Worm (Caenorhabditis elegans): ENCODE measurements around the gene clec-176.

Gene clec-176

DNA sequence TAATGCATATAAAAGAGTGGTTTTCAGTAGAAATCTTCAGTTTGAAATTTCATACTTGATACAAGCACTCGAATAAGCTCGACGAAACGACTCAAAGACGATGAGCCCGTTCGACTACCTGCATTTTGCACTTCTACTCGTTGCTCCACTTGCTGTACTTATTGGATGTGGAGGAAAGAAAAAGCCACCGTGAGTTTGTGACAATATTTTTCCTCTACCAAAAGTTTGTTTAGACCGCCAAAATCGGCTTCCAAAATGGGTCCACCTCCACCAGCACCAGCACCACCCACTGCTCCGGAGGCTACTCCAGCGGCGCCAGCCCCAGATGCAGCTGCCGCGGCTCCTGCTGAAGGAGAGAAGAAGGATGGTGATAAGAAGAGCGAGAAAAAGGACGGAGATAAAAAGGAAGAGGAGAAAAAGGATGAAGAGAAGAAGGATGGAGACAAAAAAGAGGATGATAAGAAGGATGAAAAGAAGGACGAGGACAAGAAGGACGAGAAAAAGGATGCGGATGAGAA lies 6.6 kb upstream of the clec-176 start, which contains the start of gene E03H12.5:
E03H12.5 (plus strand) TSS at position 51 of the 518 bp plus-strand sequence.
- TF ChIP-seq elt-1 (tag; optimal IDR thresholded peaks at IDR 0.05; ENCODE audit: borderline replicate concordance, insufficient read depth) (no peak), unc-39 (tag; optimal IDR thresholded peaks at IDR 0.05) (no peak), nhr-28 (tag; optimal IDR thresholded peaks at IDR 0.05) (no peak), nhr-12 (tag; optimal IDR thresholded peaks at IDR 0.05) (no peak), mls-2 (tag; optimal IDR thresholded peaks at IDR 0.05) (no peak), lin-13 (tag; optimal IDR thresholded peaks at IDR 0.05) (no peak), sptf-1 (tag; optimal IDR thresholded peaks at IDR 0.05) (no peak), cnd-1 (tag; optimal IDR thresholded peaks at IDR 0.05) (no peak), mab-5 (tag; optimal IDR thresholded peaks at IDR 0.05) (no peak), lsy-2 (tag; optimal IDR thresholded peaks at IDR 0.05) (no peak), bed-3 (GFP tag; optimal IDR thresholded peaks at IDR 0.05) (no peak), unc-120 (tag; optimal IDR thresholded peaks at IDR 0.05; ENCODE audit: poor library complexity, severe bottlenecking) (no peak), flh-1 (GFP tag; optimal IDR thresholded peaks at IDR 0.05) (no peak), nhr-2 (tag; optimal IDR thresholded peaks at IDR 0.05) (no peak), ham-2 (GFP tag; optimal IDR thresholded peaks at IDR 0.05) (no peak), blmp-1 (tag; optimal IDR thresholded peaks at IDR 0.05) (no peak), M03D4.4 (tag; optimal IDR thresholded peaks at IDR 0.05) (no peak)

DNA sequence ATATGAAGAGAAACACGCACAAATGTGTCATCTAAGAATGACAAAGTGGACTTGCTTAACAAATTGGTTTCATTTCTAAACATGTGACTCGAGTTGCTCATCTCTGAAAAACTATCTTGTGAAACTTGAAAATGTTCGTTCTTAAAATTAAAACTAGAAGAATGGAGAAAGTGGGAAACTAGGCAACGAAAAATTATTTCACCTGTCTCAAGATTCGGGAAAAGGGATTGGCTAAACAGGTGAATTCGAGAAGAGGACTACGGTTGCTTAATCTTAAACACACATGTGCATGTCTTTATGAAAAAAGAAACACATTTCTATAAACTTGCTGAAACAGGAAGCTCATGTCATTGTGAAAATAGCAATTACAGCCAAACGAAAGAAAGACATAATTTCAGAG lies 2.8 kb upstream of the clec-176 start, which contains the start of gene srz-24:
srz-24 (minus strand) TSS at position 101 of the 400 bp plus-strand sequence.
- TF ChIP-seq nhr-28 (tag; optimal IDR thresholded peaks at IDR 0.05) (no peak), mep-1 (tag; optimal IDR thresholded peaks at IDR 0.05) (no peak), flh-1 (GFP tag; optimal IDR thresholded peaks at IDR 0.05) (no peak), unc-62 (GFP tag; optimal IDR thresholded peaks at IDR 0.05) (no peak), ceh-39 (tag; optimal IDR thresholded peaks at IDR 0.05) (no peak), elt-1 (tag; optimal IDR thresholded peaks at IDR 0.05; ENCODE audit: borderline replicate concordance, insufficient read depth) (no peak), ham-2 (GFP tag; optimal IDR thresholded peaks at IDR 0.05) (no peak), ces-1 (GFP tag; optimal IDR thresholded peaks at IDR 0.05) (no peak), nhr-2 (tag; optimal IDR thresholded peaks at IDR 0.05) (no peak), M03D4.4 (tag; optimal IDR thresholded peaks at IDR 0.05) (no peak), cnd-1 (tag; optimal IDR thresholded peaks at IDR 0.05) (no peak), mls-2 (tag; optimal IDR thresholded peaks at IDR 0.05) (no peak), bed-3 (GFP tag; optimal IDR thresholded peaks at IDR 0.05) (no peak), unc-39 (tag; optimal IDR thresholded peaks at IDR 0.05) (no peak), nhr-237 (tag; optimal IDR thresholded peaks at IDR 0.05) (no peak), ceh-83 (GFP tag; optimal IDR thresholded peaks at IDR 0.05) (no peak), lsy-2 (tag; optimal IDR thresholded peaks at IDR 0.05) (no peak)

DNA sequence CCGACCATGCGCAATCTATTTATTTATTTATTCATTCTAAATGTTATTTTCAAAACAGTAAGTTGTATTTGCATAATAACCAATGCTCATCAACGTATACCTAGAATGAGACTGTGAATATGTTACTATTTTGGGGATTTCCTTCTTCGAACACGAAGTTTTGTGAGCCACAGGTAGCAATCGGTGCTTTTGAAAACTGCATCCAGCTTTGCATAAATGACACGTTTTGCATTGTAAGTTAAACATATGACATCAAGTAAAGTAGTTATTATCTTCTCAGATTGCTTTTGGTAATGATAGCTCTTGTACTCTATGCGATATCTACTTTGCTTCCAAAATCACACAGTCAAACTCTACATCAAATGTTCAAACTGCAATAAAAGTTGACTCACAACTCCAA lies 1.4 kb upstream of the clec-176 start, which contains the start of gene E03H12.4:
E03H12.4 (plus strand) TSS at position 120 of the 400 bp plus-strand sequence.
- no peak for TF ChIP-seq ceh-39 (tag; optimal IDR thresholded peaks at IDR 0.05)
- no peak for TF ChIP-seq drap-1 (GFP tag; optimal IDR thresholded peaks at IDR 0.05)

DNA sequence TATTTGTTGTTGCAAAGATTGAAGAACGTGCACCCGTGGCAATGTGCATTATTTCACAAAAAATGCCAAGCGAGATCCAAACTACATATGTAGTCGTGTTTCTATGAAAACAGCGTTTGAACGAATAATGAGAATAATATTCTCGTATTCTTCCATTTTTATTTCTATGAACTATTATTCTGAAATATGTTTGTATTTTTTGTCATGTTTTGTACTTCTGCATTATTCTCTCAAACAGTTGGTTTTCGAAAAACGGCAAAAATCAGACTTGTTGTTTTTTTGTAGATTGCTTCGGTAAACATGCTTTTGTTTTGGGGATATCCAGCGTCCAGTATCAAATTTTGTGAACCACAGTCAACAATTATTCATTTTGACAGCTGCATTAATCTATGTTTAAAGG lies 2.4 kb downstream of the clec-176 start, which contains the start of gene clec-177:
clec-177 (plus strand) TSS at position 301 of the 400 bp plus-strand sequence.
- TF ChIP-seq tbx-8 (GFP tag; optimal IDR thresholded peaks at IDR 0.05) (no peak), lin-13 (tag; optimal IDR thresholded peaks at IDR 0.05) (no peak), sem-2 (GFP tag; optimal IDR thresholded peaks at IDR 0.05) (no peak), cnd-1 (tag; optimal IDR thresholded peaks at IDR 0.05) (no peak), unc-39 (tag; optimal IDR thresholded peaks at IDR 0.05) (no peak), nhr-237 (tag; optimal IDR thresholded peaks at IDR 0.05) (no peak), mls-2 (tag; optimal IDR thresholded peaks at IDR 0.05) (no peak), nhr-76 (tag; optimal IDR thresholded peaks at IDR 0.05) (no peak), nhr-28 (tag; optimal IDR thresholded peaks at IDR 0.05) (no peak), ham-2 (GFP tag; optimal IDR thresholded peaks at IDR 0.05) (no peak), pha-4 (tag; optimal IDR thresholded peaks at IDR 0.05) (no peak), M03D4.4 (tag; optimal IDR thresholded peaks at IDR 0.05) (no peak), drap-1 (GFP tag; optimal IDR thresholded peaks at IDR 0.05) (no peak), unc-62 (GFP tag; optimal IDR thresholded peaks at IDR 0.05) (no peak)

DNA sequence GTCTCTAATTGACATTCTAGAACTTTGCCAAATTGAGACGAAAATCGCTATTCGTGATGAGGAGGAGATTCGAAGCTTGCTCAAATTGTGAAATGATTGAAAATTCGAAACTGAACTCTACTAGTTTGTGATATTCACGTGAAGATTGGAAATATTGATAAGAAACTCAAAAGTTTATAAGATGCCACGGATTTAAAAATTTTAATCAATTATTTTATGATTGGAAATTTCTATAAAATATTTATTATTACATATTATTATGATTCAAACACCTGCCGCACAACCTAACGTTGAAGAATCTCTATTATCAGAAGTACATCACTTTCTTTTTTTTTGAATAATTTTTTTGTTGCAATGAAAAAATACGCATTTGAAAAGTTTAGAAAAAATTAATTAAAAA lies 4.7 kb downstream of the clec-176 start, which contains the start of gene E03H12.7:
E03H12.7 (minus strand) TSS at position 101 of the 400 bp plus-strand sequence.
- TF ChIP-seq drap-1 (GFP tag; optimal IDR thresholded peaks at IDR 0.05), result no peak
- no peak for TF ChIP-seq elt-3 (tag; optimal IDR thresholded peaks at IDR 0.05)
- no peak for TF ChIP-seq ces-1 (GFP tag; optimal IDR thresholded peaks at IDR 0.05)
- TF ChIP-seq lin-13 (tag; optimal IDR thresholded peaks at IDR 0.05), result no peak
- TF ChIP-seq snpc-4 (tag; optimal IDR thresholded peaks at IDR 0.05), result no peak
- TF ChIP-seq ceh-43 (GFP tag; optimal IDR thresholded peaks at IDR 0.05), result no peak
- no peak for TF ChIP-seq mep-1 (tag; optimal IDR thresholded peaks at IDR 0.05)
- no peak for TF ChIP-seq M03D4.4 (tag; optimal IDR thresholded peaks at IDR 0.05)
- no peak for TF ChIP-seq nhr-12 (tag; optimal IDR thresholded peaks at IDR 0.05)
- no peak for TF ChIP-seq flh-1 (GFP tag; optimal IDR thresholded peaks at IDR 0.05)
- no peak for TF ChIP-seq nhr-237 (tag; optimal IDR thresholded peaks at IDR 0.05)
